Fruit fly (Drosophila melanogaster) whole organism, embryonic: ENCODE data around the gene CG9919.
A peak's percentile ranks its signal among the peaks of the same experiment; 100 is the strongest.

Experiments
- B-H2 ChIP-seq: fragments of 200-800 bp; sonication (Bioruptor generic); optimal IDR thresholded peaks from 2 replicates; lab custom pipeline; 2018; ENCODE audit warnings: missing biosample characterization, mild to moderate bottlenecking, missing genetic modification characterization
- CG1024 ChIP-seq: fragments of 200-800 bp; sonication (Bioruptor generic); IDR thresholded peaks from 2 replicates; pipeline ENCODE4 v1.3.6; 2022; ENCODE audit warnings: missing biosample characterization, missing genetic modification characterization
- CG10431 ChIP-seq: fragments of 200-800 bp; sonication (Bioruptor generic); optimal IDR thresholded peaks from 3 replicates; lab custom pipeline; 2018; ENCODE audit warnings: missing biosample characterization, mild to moderate bottlenecking, missing genetic modification characterization
- CG12942 ChIP-seq: fragments of 200-800 bp; sonication (Bioruptor generic); optimal IDR thresholded peaks from 3 replicates; lab custom pipeline; 2016; ENCODE audit warnings: missing biosample characterization, missing genetic modification characterization
- CG14050 ChIP-seq: fragments of 200-800 bp; sonication (Bioruptor generic); IDR thresholded peaks from 3 replicates; pipeline ENCODE4 v1.3.6; 2022; ENCODE audit warnings: missing biosample characterization, missing genetic modification characterization
- CG14965 ChIP-seq: fragments of 200-800 bp; sonication (Bioruptor generic); optimal IDR thresholded peaks from 2 replicates; lab custom pipeline; 2016; ENCODE audit warnings: missing biosample characterization, missing genetic modification characterization, borderline replicate concordance
- CG16813 ChIP-seq: fragments of 200-800 bp; sonication (Bioruptor generic); IDR thresholded peaks from 3 replicates; pipeline ENCODE4 v1.3.6; 2022; ENCODE audit warnings: missing biosample characterization, missing genetic modification characterization; ENCODE audit not compliant: partially characterized antibody
- CG16863 ChIP-seq: fragments of 200-800 bp; sonication (Bioruptor generic); optimal IDR thresholded peaks from 3 replicates; lab custom pipeline; 2016; ENCODE audit warnings: missing biosample characterization, missing genetic modification characterization
- CG2120 ChIP-seq: fragments of 200-800 bp; sonication (Bioruptor generic); optimal IDR thresholded peaks from 3 replicates; lab custom pipeline; 2016; ENCODE audit warnings: missing biosample characterization, missing genetic modification characterization
- CG2889 ChIP-seq: fragments of 200-800 bp; sonication (Bioruptor generic); IDR thresholded peaks from 3 replicates; pipeline ENCODE4 v1.3.6; 2022; ENCODE audit warnings: missing biosample characterization, missing genetic modification characterization
- CG31388 ChIP-seq: fragments of 200-800 bp; sonication (Bioruptor generic); optimal IDR thresholded peaks from 2 replicates; lab custom pipeline; 2016; ENCODE audit warnings: missing biosample characterization, missing genetic modification characterization
- CG3407 ChIP-seq: fragments of 200-800 bp; sonication (Bioruptor generic); optimal IDR thresholded peaks from 2 replicates; lab custom pipeline; 2018; ENCODE audit warnings: missing biosample characterization, mild to moderate bottlenecking, missing genetic modification characterization
- CG6854 ChIP-seq: fragments of 200-800 bp; sonication (Bioruptor generic); optimal IDR thresholded peaks from 3 replicates; lab custom pipeline; 2017; ENCODE audit warnings: missing biosample characterization, mild to moderate bottlenecking, missing genetic modification characterization
- D19A ChIP-seq: fragments of 200-800 bp; optimal IDR thresholded peaks from 3 replicates; lab custom pipeline; 2019; ENCODE audit warnings: missing biosample characterization, mild to moderate bottlenecking, missing genetic modification characterization, moderate library complexity
- Dek ChIP-seq: fragments of 200-800 bp; sonication (Bioruptor generic); optimal IDR thresholded peaks from 3 replicates; lab custom pipeline; 2019; ENCODE audit warnings: missing biosample characterization, mild to moderate bottlenecking, missing genetic modification characterization, moderate library complexity
- Dll ChIP-seq: fragments of 200-800 bp; sonication (Bioruptor generic); IDR thresholded peaks from 4 replicates; pipeline ENCODE4 v1.3.6; 2022; ENCODE audit warnings: missing biosample characterization, missing genetic modification characterization; ENCODE audit not compliant: partially characterized antibody
- Drgx ChIP-seq: fragments of 200-800 bp; sonication (Bioruptor generic); IDR thresholded peaks from 2 replicates; pipeline ENCODE4 v1.3.6; 2022; ENCODE audit warnings: missing biosample characterization, missing genetic modification characterization
- Hr39 ChIP-seq: fragments of >200 bp; optimal IDR thresholded peaks from 2 replicates; lab custom pipeline; 2017
- Lhr ChIP-seq: fragments of 200-800 bp; sonication (Bioruptor generic); optimal IDR thresholded peaks from 3 replicates; lab custom pipeline; 2017; ENCODE audit warnings: mild to moderate bottlenecking, missing biosample characterization, missing genetic modification reagents, missing genetic modification characterization
- Nf-YA ChIP-seq: fragments of 200-800 bp; sonication (Bioruptor generic); IDR thresholded peaks from 2 replicates; pipeline ENCODE4 v1.3.6; 2022; ENCODE audit warnings: missing biosample characterization, missing genetic modification characterization
- Oli ChIP-seq: fragments of 200-800 bp; sonication (Bioruptor generic); optimal IDR thresholded peaks from 2 replicates; lab custom pipeline; 2018; ENCODE audit warnings: missing biosample characterization, mild to moderate bottlenecking, missing genetic modification characterization, moderate library complexity
- Opbp ChIP-seq: fragments of 200-800 bp; sonication (Bioruptor generic); IDR thresholded peaks from 3 replicates; pipeline ENCODE4 v1.3.6; 2022; ENCODE audit warnings: missing biosample characterization, missing genetic modification characterization; ENCODE audit not compliant: partially characterized antibody
- Ssrp ChIP-seq: fragments of 200-800 bp; sonication (Bioruptor generic); optimal IDR thresholded peaks from 2 replicates; lab custom pipeline; 2018; ENCODE audit warnings: missing biosample characterization, mild to moderate bottlenecking, missing genetic modification characterization, moderate library complexity
- al ChIP-seq: fragments of 200-800 bp; sonication (Bioruptor generic); IDR thresholded peaks from 2 replicates; pipeline ENCODE4 v1.3.6; 2022; ENCODE audit warnings: missing biosample characterization, missing genetic modification characterization
- br ChIP-seq: fragments of >200 bp; optimal IDR thresholded peaks from 2 replicates; lab custom pipeline; 2017
- cg ChIP-seq: fragments of 200-800 bp; sonication (Bioruptor generic); optimal IDR thresholded peaks from 3 replicates; lab custom pipeline; 2019; ENCODE audit warnings: missing biosample characterization, mild to moderate bottlenecking, missing genetic modification characterization, moderate library complexity
- chinmo ChIP-seq: fragments of 200-800 bp; sonication (Bioruptor generic); IDR thresholded peaks from 4 replicates; pipeline ENCODE4 v1.3.6; 2022; ENCODE audit warnings: missing biosample characterization, missing genetic modification characterization; ENCODE audit not compliant: partially characterized antibody
- ci ChIP-seq: fragments of 200-800 bp; sonication (Bioruptor generic); IDR thresholded peaks from 3 replicates; pipeline ENCODE4 v1.3.6; 2022; ENCODE audit warnings: missing biosample characterization, missing genetic modification characterization
- dmrt11E ChIP-seq: fragments of 200-800 bp; sonication (Bioruptor generic); optimal IDR thresholded peaks from 3 replicates; lab custom pipeline; 2018; ENCODE audit warnings: missing biosample characterization, mild to moderate bottlenecking, missing genetic modification characterization, moderate library complexity
- fru ChIP-seq: fragments of >200 bp; optimal IDR thresholded peaks from 2 replicates; lab custom pipeline; 2017
- gro ChIP-seq: fragments of 200-800 bp; sonication (Bioruptor generic); optimal IDR thresholded peaks from 2 replicates; lab custom pipeline; 2016; ENCODE audit warnings: missing biosample characterization, missing genetic modification characterization
- klu ChIP-seq: fragments of 200-800 bp; sonication (Bioruptor generic); IDR thresholded peaks from 2 replicates; pipeline ENCODE4 v1.3.6; 2022; ENCODE audit warnings: missing biosample characterization, missing genetic modification characterization
- mirr ChIP-seq: fragments of 200-800 bp; sonication (Bioruptor generic); optimal IDR thresholded peaks from 3 replicates; lab custom pipeline; 2018; ENCODE audit warnings: missing biosample characterization, mild to moderate bottlenecking, missing genetic modification characterization
- nerfin-1 ChIP-seq: fragments of 200-800 bp; sonication (Bioruptor generic); optimal IDR thresholded peaks from 3 replicates; lab custom pipeline; 2019; ENCODE audit warnings: missing biosample characterization, mild to moderate bottlenecking, missing genetic modification characterization, moderate library complexity
- nom ChIP-seq: fragments of 200-800 bp; sonication (Bioruptor generic); optimal IDR thresholded peaks from 2 replicates; lab custom pipeline; 2017; ENCODE audit warnings: missing biosample characterization, missing genetic modification characterization, mild to moderate bottlenecking, moderate library complexity, missing genetic modification reagents
- pan ChIP-seq, 4 experiments: fragments of >200 bp in 3 of 4; fragments of 200-800 bp in 1 of 4; sonication (Bioruptor generic) in 1 of 4; optimal IDR thresholded peaks in 3 of 4; IDR thresholded peaks in 1 of 4; 2 replicates each; pipeline versions ENCODE4 v1.3.6 to Lab custom; 2017 to 2022; ENCODE audit warnings: missing biosample characterization in 2 of 4, missing genetic modification characterization in 2 of 4, mixed read lengths in 1 of 4
- pb ChIP-seq: fragments of 200-800 bp; sonication (Bioruptor generic); optimal IDR thresholded peaks from 3 replicates; lab custom pipeline; 2016; ENCODE audit warnings: missing biosample characterization, missing genetic modification characterization
- pnt ChIP-seq: fragments of 200-800 bp; sonication (Bioruptor generic); optimal IDR thresholded peaks from 3 replicates; lab custom pipeline; 2016; ENCODE audit warnings: missing biosample characterization, missing genetic modification characterization
- pzg ChIP-seq: fragments of 200-800 bp; sonication (Bioruptor generic); optimal IDR thresholded peaks from 3 replicates; lab custom pipeline; 2018; ENCODE audit warnings: missing biosample characterization, mild to moderate bottlenecking, missing genetic modification characterization, moderate library complexity
- rib ChIP-seq: fragments of 200-800 bp; sonication (Bioruptor generic); IDR thresholded peaks from 2 replicates; pipeline ENCODE4 v1.3.6; 2022; ENCODE audit warnings: missing biosample characterization, missing genetic modification characterization
- row ChIP-seq: fragments of 200-800 bp; sonication (Bioruptor generic); IDR thresholded peaks from 3 replicates; pipeline ENCODE4 v1.3.6; 2022; ENCODE audit warnings: missing biosample characterization, missing genetic modification characterization
- schlank ChIP-seq: fragments of 200-800 bp; sonication (Bioruptor generic); optimal IDR thresholded peaks from 2 replicates; lab custom pipeline; 2018; ENCODE audit warnings: missing biosample characterization, mild to moderate bottlenecking, missing genetic modification characterization
- sna ChIP-seq: fragments of 200-800 bp; sonication (Bioruptor generic); IDR thresholded peaks from 2 replicates; pipeline ENCODE4 v1.3.6; 2022; ENCODE audit warnings: missing biosample characterization, missing genetic modification characterization; ENCODE audit not compliant: partially characterized antibody
- tna ChIP-seq: fragments of 200-800 bp; sonication (Bioruptor generic); IDR thresholded peaks from 2 replicates; pipeline ENCODE4 v1.3.6; 2022; ENCODE audit warnings: missing biosample characterization, missing genetic modification characterization; ENCODE audit not compliant: partially characterized antibody
- trh ChIP-seq: fragments of 200-800 bp; sonication (Bioruptor generic); optimal IDR thresholded peaks from 2 replicates; lab custom pipeline; 2016; ENCODE audit warnings: missing biosample characterization, missing genetic modification characterization
- wek ChIP-seq: fragments of 200-800 bp; sonication (Bioruptor generic); optimal IDR thresholded peaks from 3 replicates; lab custom pipeline; 2018; ENCODE audit warnings: missing biosample characterization, mild to moderate bottlenecking, missing genetic modification characterization, moderate library complexity
- z ChIP-seq: fragments of 200-800 bp; sonication (Bioruptor generic); IDR thresholded peaks from 3 replicates; pipeline ENCODE4 v1.3.6; 2022; ENCODE audit warnings: missing biosample characterization, missing genetic modification characterization
- zf30C ChIP-seq: fragments of 200-800 bp; sonication (Bioruptor generic); optimal IDR thresholded peaks from 3 replicates; lab custom pipeline; 2018; ENCODE audit warnings: missing biosample characterization, mild to moderate bottlenecking, missing genetic modification characterization
- zfh2 ChIP-seq: fragments of 200-800 bp; sonication (Bioruptor generic); optimal IDR thresholded peaks from 2 replicates; lab custom pipeline; 2016; ENCODE audit warnings: missing biosample characterization, missing genetic modification characterization

Gene CG9919

DNA sequence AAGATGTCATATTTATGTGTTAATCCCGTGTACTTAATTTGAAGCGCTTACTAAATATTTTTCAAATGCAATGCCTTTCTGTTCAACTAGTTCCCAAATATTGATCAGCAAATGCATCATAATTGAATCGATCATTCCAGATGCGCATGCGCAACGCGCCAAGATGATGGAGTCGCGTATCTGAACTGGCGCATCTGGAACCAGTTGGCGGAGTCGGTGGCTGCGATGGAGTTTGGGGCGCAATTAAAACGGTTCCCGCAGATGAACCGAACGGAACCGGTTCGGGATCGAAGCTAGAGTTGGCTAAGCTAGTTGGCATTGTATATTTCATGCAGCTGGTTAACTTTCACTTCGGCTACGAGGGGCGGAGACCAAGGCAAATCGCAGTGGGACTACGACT lies 5.1 kb downstream of the CG9919 start, which contains the start of gene CalpC (continued):
- no peak for TF ChIP-seq pb
- TF ChIP-seq Hr39 (lab: Kevin White, UChicago) = no peak
- no peak for TF ChIP-seq CG12942 (GFP tag; lab: Kevin White, UChicago)
- TF ChIP-seq tna = no peak
- no peak for TF ChIP-seq pnt (GFP tag; lab: Kevin White, UChicago)
- TF ChIP-seq ci (GFP tag; lab: Robert Waterston, UW) = no peak
- TF ChIP-seq fru (lab: Kevin White, UChicago) = no peak
- TF ChIP-seq al = no peak
- peak; percentile 78; the same call in 2 of the 4 replicates for TF ChIP-seq chinmo (GFP tag; lab: Robert Waterston, UW)
- TF ChIP-seq CG3407 (GFP tag; lab: Kevin White, UChicago) = no peak
- TF ChIP-seq nom (GFP tag; lab: Kevin White, UChicago) = peak; percentile 18
- TF ChIP-seq schlank (tag; lab: Kevin White, UChicago) = no peak
- TF ChIP-seq wek (GFP tag; lab: Kevin White, UChicago) = no peak
- TF ChIP-seq br (lab: Kevin White, UChicago) = no peak
- TF ChIP-seq sna (GFP tag; lab: Robert Waterston, UW) = peak; percentile 43; the same call in 1 of the 2 replicates
- TF ChIP-seq CG2889 (GFP tag; lab: Robert Waterston, UW) = no peak
- no peak for TF ChIP-seq Oli (tag; lab: Kevin White, UChicago)
- no peak for TF ChIP-seq CG31388 (GFP tag; lab: Kevin White, UChicago)
- no peak for TF ChIP-seq B-H2 (GFP tag; lab: Kevin White, UChicago)
- TF ChIP-seq dmrt11E = no peak
- peak; percentile 22 for TF ChIP-seq pzg (GFP tag; lab: Kevin White, UChicago)
- TF ChIP-seq Nf-YA = no peak
- TF ChIP-seq klu (GFP tag; lab: Robert Waterston, UW) = no peak
- TF ChIP-seq CG2120 (GFP tag; lab: Kevin White, UChicago) = no peak
- TF ChIP-seq rib (GFP tag; lab: Robert Waterston, UW) = no peak
- no peak for TF ChIP-seq cg (GFP tag; lab: Kevin White, UChicago)
- TF ChIP-seq CG6854 (GFP tag; lab: Kevin White, UChicago) = no peak
- no peak for TF ChIP-seq CG14965
- no peak for TF ChIP-seq mirr (GFP tag; lab: Kevin White, UChicago)
- TF ChIP-seq CG14050 (GFP tag; lab: Robert Waterston, UW) = no peak
- TF ChIP-seq CG10431 (GFP tag; lab: Kevin White, UChicago) = no peak
- no peak for TF ChIP-seq zfh2 (GFP tag; lab: Kevin White, UChicago)
- TF ChIP-seq Dek (tag; lab: Kevin White, UChicago) = no peak
- TF ChIP-seq D19A (tag; lab: Kevin White, UChicago) = no peak
- TF ChIP-seq gro (GFP tag; lab: Kevin White, UChicago) = no peak
- TF ChIP-seq CG1024 (GFP tag; lab: Robert Waterston, UW) = no peak
- no peak for TF ChIP-seq nerfin-1 (tag; lab: Kevin White, UChicago)
- no peak for TF ChIP-seq zf30C (GFP tag; lab: Kevin White, UChicago)
- TF ChIP-seq Opbp (GFP tag; lab: Robert Waterston, UW) = peak; percentile 56; the same call in 1 of the 3 replicates
- no peak for TF ChIP-seq CG16863 (GFP tag; lab: Kevin White, UChicago)
- no peak for TF ChIP-seq row
- TF ChIP-seq trh (GFP tag; lab: Kevin White, UChicago) = no peak
- no peak for TF ChIP-seq pan (optimal IDR thresholded peaks at IDR 0.05; lab: Kevin White, UChicago)
- TF ChIP-seq pan (GFP tag; optimal IDR thresholded peaks at IDR 0.05 in 1 of 2, IDR thresholded peaks at IDR 0.05 in 1 of 2) = no peak
- no peak for TF ChIP-seq Drgx (GFP tag; lab: Robert Waterston, UW)
- TF ChIP-seq Lhr (GFP tag; lab: Kevin White, UChicago) = no peak
- no peak for TF ChIP-seq Ssrp
- TF ChIP-seq CG16813 (GFP tag; lab: Robert Waterston, UW) = no peak
- TF ChIP-seq Dll (GFP tag; lab: Robert Waterston, UW) = peak; percentile 34; the same call in 1 of the 4 replicates
- TF ChIP-seq z (GFP tag; lab: Robert Waterston, UW) = no peak
